Fruit fly (Drosophila melanogaster) whole organism, embryonic: ENCODE measurements around the gene hale.
A peak's percentile ranks its signal among the peaks of the same experiment; 100 is the strongest.

Experiments
- Abd-B ChIP-seq: fragments of 200-800 bp; sonication (Bioruptor generic); optimal IDR thresholded peaks from 2 replicates; lab custom pipeline; 2018; ENCODE audit warnings: missing biosample characterization, mild to moderate bottlenecking, missing genetic modification characterization, moderate library complexity
- Ada2b ChIP-seq: fragments of 200-800 bp; sonication (Bioruptor generic); IDR thresholded peaks from 2 replicates; pipeline ENCODE4 v1.3.6; 2022; ENCODE audit warnings: missing biosample characterization, missing genetic modification characterization
- CG11504 ChIP-seq: fragments of 200-800 bp; sonication (Bioruptor generic); optimal IDR thresholded peaks from 3 replicates; lab custom pipeline; 2019; ENCODE audit warnings: missing biosample characterization, mild to moderate bottlenecking, missing genetic modification characterization, moderate library complexity
- CG11696 ChIP-seq: fragments of 200-800 bp; sonication (Bioruptor generic); IDR thresholded peaks from 2 replicates; pipeline ENCODE4 v1.3.6; 2022; ENCODE audit warnings: missing biosample characterization, missing genetic modification characterization
- CG12769 ChIP-seq: fragments of 200-800 bp; sonication (Bioruptor generic); optimal IDR thresholded peaks from 2 replicates; lab custom pipeline; 2019; ENCODE audit warnings: missing biosample characterization, mild to moderate bottlenecking, missing genetic modification characterization, moderate library complexity
- CG12942 ChIP-seq: fragments of 200-800 bp; sonication (Bioruptor generic); optimal IDR thresholded peaks from 3 replicates; lab custom pipeline; 2016; ENCODE audit warnings: missing biosample characterization, missing genetic modification characterization
- CG15269 ChIP-seq: fragments of 200-800 bp; sonication (Bioruptor generic); optimal IDR thresholded peaks from 2 replicates; lab custom pipeline; 2018; ENCODE audit warnings: missing biosample characterization, mild to moderate bottlenecking, missing genetic modification characterization, moderate library complexity
- CG1603 ChIP-seq: fragments of 200-800 bp; sonication (Bioruptor generic); optimal IDR thresholded peaks from 2 replicates; lab custom pipeline; 2019; ENCODE audit warnings: missing biosample characterization, mild to moderate bottlenecking, missing genetic modification characterization, moderate library complexity
- CG18476 ChIP-seq: fragments of 200-800 bp; sonication (Bioruptor generic); optimal IDR thresholded peaks from 2 replicates; lab custom pipeline; 2016; ENCODE audit warnings: missing biosample characterization, mild to moderate bottlenecking, missing genetic modification characterization
- CG18599 ChIP-seq: fragments of 200-800 bp; sonication (Bioruptor generic); optimal IDR thresholded peaks from 3 replicates; lab custom pipeline; 2017; ENCODE audit warnings: missing biosample characterization, missing genetic modification characterization, mild to moderate bottlenecking, moderate library complexity, missing genetic modification reagents
- CG18619 ChIP-seq: fragments of 200-800 bp; sonication (Bioruptor generic); optimal IDR thresholded peaks from 3 replicates; lab custom pipeline; 2017; ENCODE audit warnings: missing biosample characterization, mild to moderate bottlenecking, missing genetic modification characterization
- CG2120 ChIP-seq: fragments of 200-800 bp; sonication (Bioruptor generic); optimal IDR thresholded peaks from 3 replicates; lab custom pipeline; 2016; ENCODE audit warnings: missing biosample characterization, missing genetic modification characterization
- CG2712 ChIP-seq: fragments of 200-800 bp; optimal IDR thresholded peaks from 3 replicates; lab custom pipeline; 2019; ENCODE audit warnings: missing biosample characterization, mild to moderate bottlenecking, missing genetic modification characterization, moderate library complexity
- CG32532 ChIP-seq: fragments of 200-800 bp; sonication (Bioruptor generic); IDR thresholded peaks from 2 replicates; pipeline ENCODE4 v1.3.6; 2022; ENCODE audit warnings: missing biosample characterization, missing genetic modification characterization
- CG3281 ChIP-seq: fragments of 200-800 bp; sonication (Bioruptor generic); optimal IDR thresholded peaks from 3 replicates; lab custom pipeline; 2017; ENCODE audit warnings: missing biosample characterization, mild to moderate bottlenecking, missing genetic modification characterization
- CG4424 ChIP-seq: fragments of 200-800 bp; sonication (Bioruptor generic); optimal IDR thresholded peaks from 3 replicates; lab custom pipeline; 2016; ENCODE audit warnings: missing biosample characterization, missing genetic modification characterization
- CG6689 ChIP-seq: fragments of 200-800 bp; sonication (Bioruptor generic); IDR thresholded peaks from 2 replicates; pipeline ENCODE4 v1.3.6; 2022; ENCODE audit warnings: missing biosample characterization, missing genetic modification characterization
- CG7839 ChIP-seq: fragments of 200-800 bp; sonication (Bioruptor generic); optimal IDR thresholded peaks from 3 replicates; lab custom pipeline; 2018; ENCODE audit warnings: missing biosample characterization, mild to moderate bottlenecking, missing genetic modification characterization, moderate library complexity
- CG8924 ChIP-seq: fragments of 200-800 bp; optimal IDR thresholded peaks from 3 replicates; lab custom pipeline; 2019; ENCODE audit warnings: missing biosample characterization, mild to moderate bottlenecking, missing genetic modification characterization, moderate library complexity
- CG9932 ChIP-seq: fragments of 200-800 bp; sonication (Bioruptor generic); IDR thresholded peaks from 2 replicates; pipeline ENCODE4 v1.3.6; 2022; ENCODE audit warnings: missing biosample characterization, missing genetic modification characterization
- CoRest ChIP-seq: fragments of 200-800 bp; sonication (Bioruptor generic); optimal IDR thresholded peaks from 3 replicates; lab custom pipeline; 2018; ENCODE audit warnings: missing biosample characterization, mild to moderate bottlenecking, missing genetic modification characterization, moderate library complexity
- Fer2 ChIP-seq: fragments of 200-800 bp; sonication (Bioruptor generic); optimal IDR thresholded peaks from 2 replicates; lab custom pipeline; 2018; ENCODE audit warnings: missing biosample characterization, mild to moderate bottlenecking, missing genetic modification characterization, moderate library complexity
- Fer3 ChIP-seq: fragments of 200-800 bp; sonication (Bioruptor generic); optimal IDR thresholded peaks from 2 replicates; lab custom pipeline; 2018; ENCODE audit warnings: missing biosample characterization, mild to moderate bottlenecking, missing genetic modification characterization, moderate library complexity
- Hmr ChIP-seq: fragments of 200-800 bp; sonication (Bioruptor generic); optimal IDR thresholded peaks from 3 replicates; lab custom pipeline; 2017; ENCODE audit warnings: mild to moderate bottlenecking, missing biosample characterization, missing genetic modification reagents, missing genetic modification characterization
- Hr3 ChIP-seq: fragments of 200-800 bp; sonication (Bioruptor generic); optimal IDR thresholded peaks from 3 replicates; lab custom pipeline; 2016; ENCODE audit warnings: missing biosample characterization, missing genetic modification characterization
- Hr51 ChIP-seq, 2 experiments: fragments of 200-800 bp; sonication (Bioruptor generic); optimal IDR thresholded peaks; 2 replicates in 1 of 2; 3 replicates in 1 of 2; lab custom pipeline; 2016 to 2018; ENCODE audit warnings: missing biosample characterization in 2 of 2, missing genetic modification characterization in 2 of 2, mild to moderate bottlenecking in 1 of 2, moderate library complexity in 1 of 2
- Meics ChIP-seq: fragments of 200-800 bp; sonication (Bioruptor generic); optimal IDR thresholded peaks from 2 replicates; lab custom pipeline; 2017; ENCODE audit warnings: missing biosample characterization, mild to moderate bottlenecking, missing genetic modification characterization
- Oli ChIP-seq: fragments of 200-800 bp; sonication (Bioruptor generic); optimal IDR thresholded peaks from 2 replicates; lab custom pipeline; 2018; ENCODE audit warnings: missing biosample characterization, mild to moderate bottlenecking, missing genetic modification characterization, moderate library complexity
- Rfx ChIP-seq: fragments of 200-800 bp; sonication (Bioruptor generic); IDR thresholded peaks from 2 replicates; pipeline ENCODE4 v1.3.6; 2022; ENCODE audit warnings: missing biosample characterization, missing genetic modification characterization
- Rx ChIP-seq: fragments of 200-800 bp; sonication (Bioruptor generic); IDR thresholded peaks from 2 replicates; pipeline ENCODE4 v1.3.6; 2022; ENCODE audit warnings: missing biosample characterization, missing genetic modification characterization
- Side ChIP-seq: fragments of 200-800 bp; sonication (Bioruptor generic); optimal IDR thresholded peaks from 2 replicates; lab custom pipeline; 2016; ENCODE audit warnings: missing biosample characterization, missing genetic modification characterization
- Sox102F ChIP-seq: fragments of 200-800 bp; sonication (Bioruptor generic); optimal IDR thresholded peaks from 2 replicates; lab custom pipeline; 2018; ENCODE audit warnings: missing biosample characterization, mild to moderate bottlenecking, missing genetic modification characterization, moderate library complexity
- Vsx1 ChIP-seq: fragments of 200-800 bp; sonication (Bioruptor generic); optimal IDR thresholded peaks from 2 replicates; lab custom pipeline; 2017; ENCODE audit warnings: missing biosample characterization, mild to moderate bottlenecking, missing genetic modification characterization, missing genetic modification reagents
- cad ChIP-seq: fragments of >200 bp; optimal IDR thresholded peaks from 2 replicates; lab custom pipeline; 2017; ENCODE audit warnings: missing biosample characterization, missing genetic modification characterization
- chinmo ChIP-seq: fragments of 200-800 bp; sonication (Bioruptor generic); IDR thresholded peaks from 4 replicates; pipeline ENCODE4 v1.3.6; 2022; ENCODE audit warnings: missing biosample characterization, missing genetic modification characterization; ENCODE audit not compliant: partially characterized antibody
- cwo ChIP-seq: fragments of 200-800 bp; sonication (Bioruptor generic); optimal IDR thresholded peaks from 3 replicates; lab custom pipeline; 2017; ENCODE audit warnings: missing biosample characterization, missing genetic modification characterization, mild to moderate bottlenecking, moderate library complexity, missing genetic modification reagents
- exex ChIP-seq: fragments of 200-800 bp; sonication (Bioruptor generic); optimal IDR thresholded peaks from 4 replicates; lab custom pipeline; 2018; ENCODE audit warnings: missing biosample characterization, mild to moderate bottlenecking, missing genetic modification characterization, moderate library complexity
- fd96Cb ChIP-seq: fragments of 200-800 bp; sonication (Bioruptor generic); optimal IDR thresholded peaks from 2 replicates; lab custom pipeline; 2018; ENCODE audit warnings: missing biosample characterization, mild to moderate bottlenecking, missing genetic modification characterization, moderate library complexity
- gem ChIP-seq: fragments of 200-800 bp; sonication (Bioruptor generic); optimal IDR thresholded peaks from 2 replicates; lab custom pipeline; 2019; ENCODE audit warnings: missing biosample characterization, mild to moderate bottlenecking, missing genetic modification characterization, moderate library complexity
- grau ChIP-seq: fragments of 200-800 bp; optimal IDR thresholded peaks from 3 replicates; lab custom pipeline; 2019; ENCODE audit warnings: missing biosample characterization, mild to moderate bottlenecking, missing genetic modification characterization, moderate library complexity
- lmd ChIP-seq: fragments of 200-800 bp; sonication (Bioruptor generic); IDR thresholded peaks from 2 replicates; pipeline ENCODE4 v1.3.6; 2022; ENCODE audit warnings: missing biosample characterization, missing genetic modification characterization
- lov ChIP-seq, 2 experiments: fragments of 200-800 bp in 1 of 2; fragments of >200 bp in 1 of 2; sonication (Bioruptor generic) in 1 of 2; IDR thresholded peaks in 1 of 2; optimal IDR thresholded peaks in 1 of 2; 2 replicates in 1 of 2; 3 replicates in 1 of 2; pipeline versions ENCODE4 v1.3.6 to Lab custom; 2017 to 2022; ENCODE audit warnings: missing biosample characterization in 1 of 2, missing genetic modification characterization in 1 of 2
- repo ChIP-seq: fragments of 200-800 bp; sonication (Bioruptor generic); optimal IDR thresholded peaks from 2 replicates; lab custom pipeline; 2016; ENCODE audit warnings: missing biosample characterization, missing genetic modification characterization
- run ChIP-seq: fragments of 200-800 bp; sonication (Bioruptor generic); optimal IDR thresholded peaks from 3 replicates; lab custom pipeline; 2018; ENCODE audit warnings: missing biosample characterization, mild to moderate bottlenecking, missing genetic modification characterization
- sens ChIP-seq: fragments of 200-800 bp; sonication (Bioruptor generic); peaks from one replicate; lab custom pipeline; 2016; ENCODE audit warnings: missing biosample characterization, missing genetic modification characterization
- sug ChIP-seq: fragments of 200-800 bp; optimal IDR thresholded peaks from 2 replicates; lab custom pipeline; 2019; ENCODE audit warnings: missing biosample characterization, mild to moderate bottlenecking, missing genetic modification characterization, moderate library complexity
- usp ChIP-seq: fragments of >200 bp; optimal IDR thresholded peaks from 2 replicates; lab custom pipeline; 2017; ENCODE audit warnings: missing biosample characterization, missing genetic modification characterization

Gene hale

DNA sequence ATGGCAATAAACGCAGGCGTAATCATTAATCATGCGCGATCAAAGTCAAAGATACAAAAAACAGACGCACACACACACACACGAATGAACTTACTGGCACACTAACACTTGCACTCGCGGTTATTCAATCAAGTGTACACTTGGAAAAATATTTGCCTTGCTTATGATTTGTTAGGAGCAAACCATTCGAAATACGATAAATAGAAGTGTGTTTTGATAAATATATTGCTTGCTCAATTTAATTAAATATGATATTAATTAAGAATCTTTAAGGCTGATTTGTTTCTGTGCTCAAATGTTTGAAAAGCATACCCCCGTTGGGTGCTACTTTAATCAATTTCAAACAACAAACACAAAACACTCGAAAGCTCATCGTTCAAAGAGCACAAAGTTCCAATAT lies 40.2 kb downstream of the hale start (continued):
- TF ChIP-seq cwo (GFP tag; lab: Kevin White, UChicago) (peak; percentile 8), CG12769 (tag; lab: Kevin White, UChicago) (peak; percentile 17), Fer2 (tag; lab: Kevin White, UChicago) (no peak), Hr3 (GFP tag; lab: Kevin White, UChicago) (peak; percentile 7), fd96Cb (tag; lab: Kevin White, UChicago) (peak; percentile 28), CG1603 (tag; lab: Kevin White, UChicago) (peak; percentile 52), Abd-B (GFP tag; lab: Kevin White, UChicago) (peak; percentile 3), Vsx1 (GFP tag; lab: Kevin White, UChicago) (peak; percentile 29), CG4424 (GFP tag; lab: Kevin White, UChicago) (no peak), sens (GFP tag; lab: Kevin White, UChicago) (peak; percentile 7), CG2120 (peak; percentile 22), CG6689 (GFP tag; lab: Robert Waterston, UW) (peak; percentile 33; the same call in 1 of the 2 replicates), Sox102F (GFP tag; lab: Kevin White, UChicago) (peak; percentile 52), chinmo (GFP tag; lab: Robert Waterston, UW) (0 out of 4 replicates have a peak, but pooled peaks have one; percentile 32), Ada2b (0 out of 2 replicates have a peak, but pooled peaks have one; percentile 10), CG12942 (GFP tag; lab: Kevin White, UChicago) (peak; percentile 2), Rx (0 out of 2 replicates have a peak, but pooled peaks have one; percentile 16), Side (no peak), CG18619 (no peak), CG18476 (peak; percentile 1), usp (no peak)

DNA sequence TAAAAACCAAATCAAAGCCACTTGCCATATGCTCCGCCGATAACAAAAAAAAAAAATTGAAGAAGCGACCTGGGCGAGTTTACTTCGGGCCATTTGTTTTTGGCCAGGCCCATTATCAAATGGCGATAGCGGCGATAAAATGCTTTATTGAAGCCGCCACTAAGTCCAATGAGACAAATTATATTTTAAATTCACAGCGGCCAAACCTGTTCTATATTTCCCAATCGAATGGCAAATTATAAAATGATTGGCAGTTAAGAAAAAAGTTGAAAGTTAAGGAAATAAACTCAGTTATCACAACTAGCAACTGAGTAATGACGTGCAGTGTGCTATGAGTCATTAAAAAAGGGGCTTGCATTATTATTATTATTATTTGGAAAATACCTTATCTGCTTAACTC lies 44.5 kb downstream of the hale start:
- TF ChIP-seq exex (tag; lab: Kevin White, UChicago) (peak; percentile 75), lov (optimal IDR thresholded peaks at IDR 0.05; lab: Kevin White, UChicago) (no peak), lov (GFP tag; IDR thresholded peaks at IDR 0.05; lab: Robert Waterston, UW) (no peak), sug (peak; percentile 37)

DNA sequence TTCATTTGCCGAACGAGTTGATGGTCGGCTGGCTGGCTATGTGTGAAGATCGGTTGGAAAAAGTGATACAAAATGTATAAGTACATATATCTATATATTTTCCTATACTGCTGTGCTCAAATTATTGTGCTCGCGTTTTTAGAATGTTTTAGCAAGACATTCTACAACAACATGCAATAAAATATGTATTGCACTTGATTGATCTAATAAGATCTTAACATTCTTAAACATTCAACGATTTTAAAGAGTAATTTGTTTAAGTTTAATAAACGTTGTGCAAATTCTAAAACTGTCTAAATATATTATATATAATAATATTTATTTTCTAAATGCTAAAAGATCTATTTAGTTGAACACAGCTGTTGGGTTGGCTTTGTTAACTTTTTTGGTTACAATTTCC lies 45.3 kb downstream of the hale start:
- TF ChIP-seq CG11696 (GFP tag; lab: Robert Waterston, UW), result 0 out of 2 replicates have a peak, but pooled peaks have one; percentile 33
- no peak for TF ChIP-seq Sox102F (GFP tag; lab: Kevin White, UChicago)
- TF ChIP-seq CG8924 (tag; lab: Kevin White, UChicago), result peak; percentile 13
- TF ChIP-seq lmd, result 0 out of 2 replicates have a peak, but pooled peaks have one; percentile 11
- peak; percentile 29 for TF ChIP-seq CG11504 (tag; lab: Kevin White, UChicago)
- peak in 1 of 2 experiments; percentile 48 for TF ChIP-seq Hr51 (GFP tag; optimal IDR thresholded peaks at IDR 0.05; lab: Kevin White, UChicago)
- TF ChIP-seq Meics (GFP tag; lab: Kevin White, UChicago), result peak; percentile 32
- no peak for TF ChIP-seq repo
- TF ChIP-seq Fer3 (tag; lab: Kevin White, UChicago), result peak; percentile 41
- TF ChIP-seq CG7839 (tag; lab: Kevin White, UChicago), result peak; percentile 14
- peak; percentile 2 for TF ChIP-seq CoRest (tag; lab: Kevin White, UChicago)
- peak; percentile 57; the same call in 1 of the 2 replicates for TF ChIP-seq CG32532
- peak; percentile 37 for TF ChIP-seq CG15269 (tag; lab: Kevin White, UChicago)
- peak; percentile 17 for TF ChIP-seq Oli
- TF ChIP-seq gem (tag; lab: Kevin White, UChicago), result peak; percentile 50
- no peak for TF ChIP-seq cad (GFP tag; lab: Kevin White, UChicago)
- TF ChIP-seq CG9932, result peak; percentile 15; the same call in 1 of the 2 replicates
- peak; percentile 25 for TF ChIP-seq CG2712
- no peak for TF ChIP-seq run (tag; lab: Kevin White, UChicago)
- TF ChIP-seq Hmr (GFP tag; lab: Kevin White, UChicago), result peak; percentile 5
- TF ChIP-seq CG3281, result peak; percentile 58
- 0 out of 2 replicates have a peak, but pooled peaks have one; percentile 37 for TF ChIP-seq Rfx (GFP tag; lab: Robert Waterston, UW)
- peak; percentile 6 for TF ChIP-seq CG18599 (GFP tag; lab: Kevin White, UChicago)
- TF ChIP-seq grau (tag; lab: Kevin White, UChicago), result peak; percentile 49
